Fruit fly (Drosophila melanogaster) whole organism, prepupa: ENCODE measurements around the gene Pstk.
A peak's percentile ranks its signal among the peaks of the same experiment; 100 is the strongest.

ENCODE experiments used
- Blimp-1 ChIP-seq: fragments of 200-800 bp; sonication (Bioruptor generic); optimal IDR thresholded peaks from 3 replicates; lab custom pipeline; 2017; ENCODE audit warnings: missing biosample characterization, missing genetic modification characterization, mild to moderate bottlenecking, moderate library complexity, missing genetic modification reagents
- CG10631 ChIP-seq: fragments of 200-800 bp; sonication (Bioruptor generic); optimal IDR thresholded peaks from 2 replicates; lab custom pipeline; 2016; ENCODE audit warnings: missing biosample characterization, missing genetic modification characterization
- CG10669 ChIP-seq: fragments of 200-800 bp; sonication (Bioruptor generic); optimal IDR thresholded peaks from 3 replicates; lab custom pipeline; 2018; ENCODE audit warnings: missing biosample characterization, mild to moderate bottlenecking, missing genetic modification characterization, moderate library complexity
- CG11294 ChIP-seq: fragments of 200-800 bp; sonication (Bioruptor generic); IDR thresholded peaks from 2 replicates; pipeline ENCODE4 v1.3.6; 2022; ENCODE audit warnings: missing biosample characterization, missing genetic modification characterization
- CG11762 ChIP-seq: fragments of 200-800 bp; sonication (Bioruptor generic); optimal IDR thresholded peaks from 3 replicates; lab custom pipeline; 2016; ENCODE audit warnings: missing biosample characterization, missing genetic modification characterization; ENCODE audit not compliant: insufficient read depth
- CG11902 ChIP-seq: fragments of 200-800 bp; sonication (Bioruptor generic); optimal IDR thresholded peaks from 3 replicates; lab custom pipeline; 2016; ENCODE audit warnings: missing biosample characterization, missing genetic modification characterization
- CG15336 ChIP-seq: fragments of 200-800 bp; sonication (Bioruptor generic); IDR thresholded peaks from 2 replicates; pipeline ENCODE4 v1.3.6; 2022; ENCODE audit warnings: missing biosample characterization, missing genetic modification characterization
- CG1621 ChIP-seq: fragments of 200-800 bp; sonication (Bioruptor generic); optimal IDR thresholded peaks from 3 replicates; lab custom pipeline; 2018; ENCODE audit warnings: missing biosample characterization, mild to moderate bottlenecking, missing genetic modification characterization
- CG16779 ChIP-seq: fragments of 200-800 bp; sonication (Bioruptor generic); optimal IDR thresholded peaks from 3 replicates; lab custom pipeline; 2017; ENCODE audit warnings: missing biosample characterization, mild to moderate bottlenecking, missing genetic modification characterization
- CG3032 ChIP-seq: fragments of 200-800 bp; optimal IDR thresholded peaks from 2 replicates; lab custom pipeline; 2019; ENCODE audit warnings: missing biosample characterization, mild to moderate bottlenecking, missing genetic modification characterization, moderate library complexity
- CG31627 ChIP-seq: fragments of 200-800 bp; sonication (Bioruptor generic); optimal IDR thresholded peaks from 3 replicates; lab custom pipeline; 2016; ENCODE audit warnings: missing biosample characterization, missing genetic modification characterization
- CG32006 ChIP-seq: fragments of 200-800 bp; sonication (Bioruptor generic); optimal IDR thresholded peaks from 3 replicates; lab custom pipeline; 2017; ENCODE audit warnings: missing biosample characterization, mild to moderate bottlenecking, missing genetic modification characterization
- CG34406 ChIP-seq: fragments of 200-800 bp; sonication (Bioruptor generic); optimal IDR thresholded peaks from 3 replicates; lab custom pipeline; 2016; ENCODE audit warnings: missing biosample characterization, missing genetic modification characterization
- CG3919 ChIP-seq: fragments of 200-800 bp; sonication (Bioruptor generic); optimal IDR thresholded peaks from 3 replicates; lab custom pipeline; 2016; ENCODE audit warnings: missing biosample characterization, missing genetic modification characterization
- CG4318 ChIP-seq: fragments of 200-800 bp; sonication (Bioruptor generic); optimal IDR thresholded peaks from 3 replicates; lab custom pipeline; 2017; ENCODE audit warnings: missing biosample characterization, mild to moderate bottlenecking, missing genetic modification characterization
- CG6792 ChIP-seq: fragments of 200-800 bp; sonication (Bioruptor generic); optimal IDR thresholded peaks from 3 replicates; lab custom pipeline; 2016; ENCODE audit warnings: missing biosample characterization, missing genetic modification characterization
- CG6808 ChIP-seq: fragments of 200-800 bp; sonication (Bioruptor generic); optimal IDR thresholded peaks from 3 replicates; lab custom pipeline; 2017; ENCODE audit warnings: missing biosample characterization, missing genetic modification characterization, mild to moderate bottlenecking, moderate library complexity, missing genetic modification reagents
- CG6854 ChIP-seq: fragments of 200-800 bp; sonication (Bioruptor generic); optimal IDR thresholded peaks from 2 replicates; lab custom pipeline; 2017; ENCODE audit warnings: missing biosample characterization, mild to moderate bottlenecking, missing genetic modification characterization
- CG7368 ChIP-seq: fragments of 200-800 bp; sonication (Bioruptor generic); optimal IDR thresholded peaks from 3 replicates; lab custom pipeline; 2016; ENCODE audit warnings: missing biosample characterization, missing genetic modification characterization
- CG8119 ChIP-seq: fragments of 200-800 bp; sonication (Bioruptor generic); IDR thresholded peaks from 3 replicates; pipeline ENCODE4 v1.3.6; 2022; ENCODE audit warnings: missing biosample characterization, missing genetic modification characterization
- CG8319 ChIP-seq: fragments of 200-800 bp; sonication (Bioruptor generic); optimal IDR thresholded peaks from 3 replicates; lab custom pipeline; 2016; ENCODE audit warnings: missing biosample characterization, missing genetic modification characterization
- CG9139 ChIP-seq: fragments of 200-800 bp; sonication (Bioruptor generic); optimal IDR thresholded peaks from 3 replicates; lab custom pipeline; 2017; ENCODE audit warnings: missing biosample characterization, mild to moderate bottlenecking, missing genetic modification characterization
- Eip75B ChIP-seq: fragments of 200-800 bp; sonication (Bioruptor generic); optimal IDR thresholded peaks from 3 replicates; lab custom pipeline; 2016; ENCODE audit warnings: missing biosample characterization, missing genetic modification characterization
- Eip78C ChIP-seq: fragments of 200-800 bp; sonication (Bioruptor generic); peaks from one replicate; lab custom pipeline; 2016; ENCODE audit warnings: missing biosample characterization, missing genetic modification characterization
- Eip93F ChIP-seq: fragments of 200-800 bp; sonication (Bioruptor generic); optimal IDR thresholded peaks from 2 replicates; lab custom pipeline; 2016; ENCODE audit warnings: missing biosample characterization, mild to moderate bottlenecking, missing genetic modification characterization
- Ets21C ChIP-seq: fragments of 200-800 bp; sonication (Bioruptor generic); optimal IDR thresholded peaks from 3 replicates; lab custom pipeline; 2016; ENCODE audit warnings: missing biosample characterization, missing genetic modification characterization
- Gug ChIP-seq: fragments of 200-800 bp; sonication (Bioruptor generic); IDR thresholded peaks from 2 replicates; pipeline ENCODE4 v1.3.6; 2022; ENCODE audit warnings: missing biosample characterization, missing genetic modification characterization
- Hr38 ChIP-seq: sonication (Bioruptor generic); optimal IDR thresholded peaks from 2 replicates; lab custom pipeline; 2016; ENCODE audit warnings: missing biosample characterization, missing genetic modification characterization
- Hr39 ChIP-seq: fragments of 200-800 bp; sonication (Bioruptor generic); optimal IDR thresholded peaks from 2 replicates; lab custom pipeline; 2016; ENCODE audit warnings: missing biosample characterization, missing genetic modification characterization
- Met ChIP-seq: fragments of 200-800 bp; sonication (Bioruptor generic); optimal IDR thresholded peaks from 3 replicates; lab custom pipeline; 2016; ENCODE audit warnings: missing biosample characterization, missing genetic modification characterization
- OdsH ChIP-seq: fragments of 200-800 bp; sonication (Bioruptor generic); optimal IDR thresholded peaks from 3 replicates; lab custom pipeline; 2016; ENCODE audit warnings: missing biosample characterization, missing genetic modification characterization
- Sox102F ChIP-seq: fragments of 200-800 bp; sonication (Bioruptor generic); optimal IDR thresholded peaks from 2 replicates; lab custom pipeline; 2016; ENCODE audit warnings: missing biosample characterization, mild to moderate bottlenecking, missing genetic modification characterization
- Sox14 ChIP-seq: fragments of 200-800 bp; sonication (Bioruptor generic); optimal IDR thresholded peaks from 3 replicates; lab custom pipeline; 2016; ENCODE audit warnings: missing biosample characterization, missing genetic modification characterization
- Sox15 ChIP-seq: fragments of 200-800 bp; sonication (Bioruptor generic); optimal IDR thresholded peaks from 3 replicates; lab custom pipeline; 2016; ENCODE audit warnings: missing biosample characterization, missing genetic modification characterization
- achi ChIP-seq: fragments of 200-800 bp; sonication (Bioruptor generic); optimal IDR thresholded peaks from 3 replicates; lab custom pipeline; 2016; ENCODE audit warnings: missing biosample characterization, missing genetic modification characterization
- acj6 ChIP-seq: fragments of 200-800 bp; sonication (Bioruptor generic); optimal IDR thresholded peaks from 3 replicates; lab custom pipeline; 2016; ENCODE audit warnings: missing biosample characterization, missing genetic modification characterization
- cyc ChIP-seq: fragments of 200-800 bp; sonication (Bioruptor generic); optimal IDR thresholded peaks from 3 replicates; lab custom pipeline; 2016; ENCODE audit warnings: missing biosample characterization, missing genetic modification characterization
- dsx ChIP-seq: fragments of 200-800 bp; optimal IDR thresholded peaks from 3 replicates; lab custom pipeline; 2019; ENCODE audit warnings: missing biosample characterization, mild to moderate bottlenecking, missing genetic modification characterization, moderate library complexity; ENCODE audit not compliant: poor library complexity, severe bottlenecking
- eg ChIP-seq: fragments of 200-800 bp; sonication (Bioruptor generic); IDR thresholded peaks from 3 replicates; pipeline ENCODE4 v1.3.6; 2022; ENCODE audit warnings: missing biosample characterization, missing genetic modification characterization
- esn ChIP-seq: fragments of 200-800 bp; sonication (Bioruptor generic); optimal IDR thresholded peaks from 2 replicates; lab custom pipeline; 2016; ENCODE audit warnings: missing biosample characterization, mild to moderate bottlenecking, missing genetic modification characterization, moderate library complexity
- fd59A ChIP-seq: fragments of 200-800 bp; sonication (Bioruptor generic); optimal IDR thresholded peaks from 2 replicates; lab custom pipeline; 2017; ENCODE audit warnings: missing biosample characterization, mild to moderate bottlenecking, missing genetic modification characterization, missing genetic modification reagents
- fd85E ChIP-seq: fragments of 200-800 bp; sonication (Bioruptor generic); optimal IDR thresholded peaks from 3 replicates; lab custom pipeline; 2016; ENCODE audit warnings: missing biosample characterization, missing genetic modification characterization
- fkh ChIP-seq: fragments of 200-800 bp; sonication (Bioruptor generic); optimal IDR thresholded peaks from 3 replicates; lab custom pipeline; 2017; ENCODE audit warnings: missing biosample characterization, mild to moderate bottlenecking, missing genetic modification characterization, moderate library complexity
- lz ChIP-seq: fragments of 200-800 bp; sonication (Bioruptor generic); optimal IDR thresholded peaks from 3 replicates; lab custom pipeline; 2016; ENCODE audit warnings: missing biosample characterization, missing genetic modification characterization
- net ChIP-seq: fragments of 200-800 bp; sonication (Bioruptor generic); optimal IDR thresholded peaks from 3 replicates; lab custom pipeline; 2016; ENCODE audit warnings: missing biosample characterization, missing genetic modification characterization
- pdm3 ChIP-seq: fragments of 200-800 bp; sonication (Bioruptor generic); optimal IDR thresholded peaks from 3 replicates; lab custom pipeline; 2016; ENCODE audit warnings: missing biosample characterization, missing genetic modification characterization
- salr ChIP-seq, 2 experiments: fragments of 200-800 bp; sonication (Bioruptor generic); optimal IDR thresholded peaks; 3 replicates each; lab custom pipeline; 2016 to 2018; ENCODE audit warnings: missing biosample characterization in 2 of 2, missing genetic modification characterization in 2 of 2, mild to moderate bottlenecking in 1 of 2
- spab ChIP-seq: fragments of 200-800 bp; sonication (Bioruptor generic); optimal IDR thresholded peaks from 2 replicates; lab custom pipeline; 2017; ENCODE audit warnings: missing biosample characterization, mild to moderate bottlenecking, missing genetic modification characterization, missing genetic modification reagents
- svp ChIP-seq: fragments of 200-800 bp; sonication (Bioruptor generic); peaks from one replicate; lab custom pipeline; 2016; ENCODE audit warnings: missing biosample characterization, missing genetic modification characterization
- topi ChIP-seq: fragments of 200-800 bp; sonication (Bioruptor generic); optimal IDR thresholded peaks from 3 replicates; lab custom pipeline; 2016; ENCODE audit warnings: missing biosample characterization, missing genetic modification characterization
- vri ChIP-seq: fragments of 200-800 bp; sonication (Bioruptor generic); optimal IDR thresholded peaks from 3 replicates; lab custom pipeline; 2016; ENCODE audit warnings: missing biosample characterization, mild to moderate bottlenecking, missing genetic modification characterization

Pstk gene

dm6 chrX:19663196-19663858, 45.0 kb upstream of the Pstk start:
- TF ChIP-seq Eip93F (GFP tag; lab: Kevin White, UChicago) = no peak
- TF ChIP-seq CG11902 (GFP tag; lab: Kevin White, UChicago) = no peak
- peak; percentile 49 for TF ChIP-seq Hr39 (GFP tag; lab: Kevin White, UChicago)
- peak; percentile 40 for TF ChIP-seq CG10631 (GFP tag; lab: Kevin White, UChicago)
- peak; percentile 91 for TF ChIP-seq Eip78C (GFP tag; lab: Kevin White, UChicago)
- no peak for TF ChIP-seq CG15336
- peak; percentile 24 for TF ChIP-seq cyc
- TF ChIP-seq Ets21C (GFP tag; lab: Kevin White, UChicago) = no peak
- TF ChIP-seq CG32006 (GFP tag; lab: Kevin White, UChicago) = peak; percentile 78
- TF ChIP-seq lz (GFP tag; lab: Kevin White, UChicago) = peak; percentile 55
- TF ChIP-seq esn (GFP tag; lab: Kevin White, UChicago) = peak; percentile 66
- TF ChIP-seq CG6808 = peak; percentile 69
- TF ChIP-seq dsx = no peak
- peak; percentile 4 for TF ChIP-seq CG9139 (GFP tag; lab: Kevin White, UChicago)
- TF ChIP-seq CG7368 (GFP tag; lab: Kevin White, UChicago) = peak; percentile 9
- peak in 1 of 2 experiments; percentile 16 for TF ChIP-seq salr (GFP tag; optimal IDR thresholded peaks at IDR 0.05; lab: Kevin White, UChicago)
- TF ChIP-seq CG4318 (GFP tag; lab: Kevin White, UChicago) = no peak
- no peak for TF ChIP-seq vri
- no peak for TF ChIP-seq CG6854 (GFP tag; lab: Kevin White, UChicago)
- peak; percentile 55 for TF ChIP-seq fd59A
- TF ChIP-seq pdm3 (GFP tag; lab: Kevin White, UChicago) = peak; percentile 55
- no peak for TF ChIP-seq Gug (GFP tag; lab: Robert Waterston, UW)
- TF ChIP-seq CG8319 = no peak
- TF ChIP-seq CG11294 (GFP tag; lab: Robert Waterston, UW) = no peak
- peak; percentile 63 for TF ChIP-seq topi
- TF ChIP-seq CG34406 = peak; percentile 44
- no peak for TF ChIP-seq Sox14 (GFP tag; lab: Kevin White, UChicago)
- TF ChIP-seq CG11762 (GFP tag; lab: Kevin White, UChicago) = peak; percentile 28
- TF ChIP-seq CG3032 = peak; percentile 50
- TF ChIP-seq svp = peak; percentile 75
- TF ChIP-seq spab (GFP tag; lab: Kevin White, UChicago) = peak; percentile 34
- TF ChIP-seq Blimp-1 (GFP tag; lab: Kevin White, UChicago) = peak; percentile 12
- TF ChIP-seq Sox15 (GFP tag; lab: Kevin White, UChicago) = no peak
- peak; percentile 63 for TF ChIP-seq net (GFP tag; lab: Kevin White, UChicago)
- TF ChIP-seq Met (GFP tag; lab: Kevin White, UChicago) = peak; percentile 64
- TF ChIP-seq CG10669 (GFP tag; lab: Kevin White, UChicago) = no peak
- TF ChIP-seq OdsH (GFP tag; lab: Kevin White, UChicago) = peak; percentile 43
- no peak for TF ChIP-seq acj6
- peak; percentile 7 for TF ChIP-seq CG31627 (GFP tag; lab: Kevin White, UChicago)
- no peak for TF ChIP-seq Hr38 (GFP tag; lab: Kevin White, UChicago)
- no peak for TF ChIP-seq CG16779 (tag; lab: Kevin White, UChicago)
- peak; percentile 10; the same call in 1 of the 3 replicates for TF ChIP-seq eg (GFP tag; lab: Robert Waterston, UW)
- peak; percentile 47 for TF ChIP-seq achi
- TF ChIP-seq fd85E = no peak
- TF ChIP-seq CG1621 = no peak
- TF ChIP-seq CG3919 (GFP tag; lab: Kevin White, UChicago) = peak; percentile 51
- peak; percentile 50 for TF ChIP-seq CG6792 (GFP tag; lab: Kevin White, UChicago)
- no peak for TF ChIP-seq fkh (GFP tag; lab: Kevin White, UChicago)
- peak; percentile 35 for TF ChIP-seq Eip75B (GFP tag; lab: Kevin White, UChicago)
- no peak for TF ChIP-seq CG8119
- peak; percentile 45 for TF ChIP-seq Sox102F (GFP tag; lab: Kevin White, UChicago)
